Worm (Caenorhabditis elegans) whole organism, L2 larva: ENCODE results near the gene rla-2.

Experiments
- ama-1 ChIP-seq: fragments of 150-350 bp; optimal IDR thresholded peaks from 2 replicates; lab custom pipeline; 2018; ENCODE audit warnings: inconsistent platforms
- lin-11 ChIP-seq: fragments of 150-350 bp; sonication (generic microtip); optimal IDR thresholded peaks from 2 replicates; lab custom pipeline; 2014; ENCODE audit warnings: missing biosample characterization, missing genetic modification characterization, inconsistent platforms, mixed read lengths
- lin-13 ChIP-seq: fragments of 150-350 bp; optimal IDR thresholded peaks from 2 replicates; lab custom pipeline; 2014; ENCODE audit warnings: missing biosample characterization, missing genetic modification reagents, missing genetic modification characterization
- lsy-2 ChIP-seq, 2 experiments: fragments of 150-350 bp in 1 of 2; sonication (generic microtip) in 1 of 2; optimal IDR thresholded peaks; 2 replicates each; lab custom pipeline; 2014 to 2017; ENCODE audit warnings: missing biosample characterization in 2 of 2, missing genetic modification characterization in 2 of 2
- nhr-129 ChIP-seq: fragments of 150-350 bp; optimal IDR thresholded peaks from 2 replicates; lab custom pipeline; 2014; ENCODE audit warnings: missing biosample characterization, missing genetic modification characterization
- nhr-25 ChIP-seq: fragments of 150-350 bp; sonication (generic microtip); optimal IDR thresholded peaks from 3 replicates; lab custom pipeline; 2014; ENCODE audit warnings: missing biosample characterization, missing genetic modification characterization
- unc-39 ChIP-seq: fragments of 150-350 bp; optimal IDR thresholded peaks from 2 replicates; lab custom pipeline; 2014; ENCODE audit warnings: missing biosample characterization, missing genetic modification characterization
- unc-62 ChIP-seq: fragments of 150-350 bp; optimal IDR thresholded peaks from 2 replicates; lab custom pipeline; 2014; ENCODE audit warnings: missing biosample characterization, missing genetic modification reagents, missing genetic modification characterization
- zag-1 ChIP-seq: fragments of 150-350 bp; optimal IDR thresholded peaks from 2 replicates; lab custom pipeline; 2014; ENCODE audit warnings: missing biosample characterization, missing genetic modification characterization

ce11 chrIV:13395255-13395654, 25.2 kb upstream of the rla-2 start:
- TF ChIP-seq unc-62 (GFP tag; lab: Kevin White, UChicago), result no peak
- no peak for TF ChIP-seq ama-1 (lab: Kevin White, UChicago)
- peak; percentile 69 for TF ChIP-seq zag-1 (tag; lab: Kevin White, UChicago)
- peak in 1 of 2 experiments; percentile 85 for TF ChIP-seq lsy-2 (tag; optimal IDR thresholded peaks at IDR 0.05; lab: Kevin White, UChicago)
- TF ChIP-seq unc-39, result no peak
- TF ChIP-seq nhr-25, result peak; percentile 91
- peak; percentile 70 for TF ChIP-seq lin-11 (tag; lab: Kevin White, UChicago)
- TF ChIP-seq nhr-129 (tag; lab: Kevin White, UChicago), result peak; percentile 100
- peak; percentile 76 for TF ChIP-seq lin-13 (GFP tag; lab: Kevin White, UChicago)
